Worm (Caenorhabditis elegans) whole organism, late embryonic: ENCODE measurements around the gene M162.5.

Experiments
- K02D7.2 ChIP-seq: sonication (generic microtip); optimal IDR thresholded peaks from 2 replicates; lab custom pipeline; 2017; ENCODE audit warnings: mild to moderate bottlenecking, missing genetic modification characterization, missing compliant biosample characterization
- K09A11.1 ChIP-seq: sonication (generic microtip); optimal IDR thresholded peaks from 2 replicates; lab custom pipeline; 2017; ENCODE audit warnings: antibody characterized with exemption, mild to moderate bottlenecking, missing genetic modification characterization, missing compliant biosample characterization; ENCODE audit not compliant: insufficient read depth
- T23F11.4 ChIP-seq: fragments of 200-800 bp; sonication (Bioruptor generic); optimal IDR thresholded peaks from 2 replicates; lab custom pipeline; 2018; ENCODE audit warnings: mild to moderate bottlenecking, missing genetic modification characterization, missing compliant biosample characterization
- Y22D7AL.16 ChIP-seq: sonication (generic microtip); optimal IDR thresholded peaks from 2 replicates; lab custom pipeline; 2016; ENCODE audit warnings: missing genetic modification characterization, missing compliant biosample characterization
- ahr-1 ChIP-seq: sonication (generic microtip); optimal IDR thresholded peaks from 2 replicates; lab custom pipeline; 2016; ENCODE audit warnings: missing genetic modification characterization, missing compliant biosample characterization
- ama-1 ChIP-seq: fragments of 150-350 bp; optimal IDR thresholded peaks from 2 replicates; lab custom pipeline; 2014
- ceh-14 ChIP-seq: sonication (generic microtip); optimal IDR thresholded peaks from 2 replicates; lab custom pipeline; 2016; ENCODE audit warnings: missing genotype, missing genetic modification characterization, missing compliant biosample characterization
- ceh-19 ChIP-seq: fragments of 200-800 bp; sonication (Bioruptor generic); optimal IDR thresholded peaks from 2 replicates; lab custom pipeline; 2018; ENCODE audit warnings: mild to moderate bottlenecking, missing genetic modification characterization, missing compliant biosample characterization
- ceh-30 ChIP-seq: fragments of 150-350 bp; optimal IDR thresholded peaks from 2 replicates; lab custom pipeline; 2014; ENCODE audit warnings: missing biosample characterization, missing genetic modification characterization
- ceh-6 ChIP-seq: fragments of 200-800 bp; sonication (Bioruptor generic); optimal IDR thresholded peaks from 2 replicates; lab custom pipeline; 2018; ENCODE audit warnings: mild to moderate bottlenecking, missing genetic modification characterization, missing compliant biosample characterization
- ceh-9 ChIP-seq: sonication (generic microtip); optimal IDR thresholded peaks from 2 replicates; lab custom pipeline; 2016; ENCODE audit warnings: mild to moderate bottlenecking, missing genetic modification characterization, inconsistent platforms, missing compliant biosample characterization
- dmd-4 ChIP-seq: sonication (generic microtip); optimal IDR thresholded peaks from 2 replicates; lab custom pipeline; 2016; ENCODE audit warnings: borderline replicate concordance, missing genetic modification characterization, missing compliant biosample characterization
- dve-1 ChIP-seq: sonication (generic microtip); optimal IDR thresholded peaks from 2 replicates; lab custom pipeline; 2017; ENCODE audit warnings: antibody characterized with exemption, mild to moderate bottlenecking, missing genetic modification characterization, missing compliant biosample characterization
- elt-2 ChIP-seq: sonication (generic microtip); optimal IDR thresholded peaks from 2 replicates; lab custom pipeline; 2016; ENCODE audit warnings: missing genetic modification reagents, missing genetic modification characterization, missing compliant biosample characterization
- fkh-10 ChIP-seq: fragments of 150-350 bp; optimal IDR thresholded peaks from 2 replicates; lab custom pipeline; 2014; ENCODE audit warnings: missing biosample characterization, missing genetic modification reagents, missing genetic modification characterization
- fkh-6 ChIP-seq: sonication (generic microtip); optimal IDR thresholded peaks from 2 replicates; lab custom pipeline; 2016; ENCODE audit warnings: missing genetic modification characterization, missing compliant biosample characterization
- gmeb-2 ChIP-seq: sonication (generic microtip); optimal IDR thresholded peaks from 2 replicates; lab custom pipeline; 2016; ENCODE audit warnings: missing genetic modification characterization, inconsistent platforms, missing compliant biosample characterization
- hlh-15 ChIP-seq: sonication (generic microtip); optimal IDR thresholded peaks from 2 replicates; lab custom pipeline; 2016; ENCODE audit warnings: missing genetic modification characterization, missing compliant biosample characterization
- hlh-6 ChIP-seq: sonication (generic microtip); optimal IDR thresholded peaks from 2 replicates; lab custom pipeline; 2016; ENCODE audit warnings: missing genotype, missing genetic modification characterization, missing compliant biosample characterization
- hlh-8 ChIP-seq: sonication (generic microtip); optimal IDR thresholded peaks from 2 replicates; lab custom pipeline; 2016; ENCODE audit warnings: missing genotype, missing genetic modification characterization, missing compliant biosample characterization
- lin-11 ChIP-seq: fragments of 200-800 bp; sonication (Bioruptor generic); optimal IDR thresholded peaks from 2 replicates; lab custom pipeline; 2018; ENCODE audit warnings: mild to moderate bottlenecking, missing genetic modification characterization, missing compliant biosample characterization
- madf-2 ChIP-seq: sonication (generic microtip); optimal IDR thresholded peaks from 2 replicates; lab custom pipeline; 2017; ENCODE audit warnings: missing genetic modification characterization, missing compliant biosample characterization
- nfya-1 ChIP-seq: sonication (generic microtip); optimal IDR thresholded peaks from 2 replicates; lab custom pipeline; 2017; ENCODE audit warnings: missing genetic modification characterization, mild to moderate bottlenecking, missing compliant biosample characterization, antibody characterized with exemption, moderate library complexity
- nhr-11 ChIP-seq: fragments of 150-350 bp; optimal IDR thresholded peaks from 2 replicates; lab custom pipeline; 2014; ENCODE audit warnings: missing biosample characterization, missing genetic modification characterization
- nhr-232 ChIP-seq: sonication (generic microtip); optimal IDR thresholded peaks from 2 replicates; lab custom pipeline; 2016; ENCODE audit warnings: missing genetic modification characterization, missing compliant biosample characterization
- pag-3 ChIP-seq: sonication (generic microtip); optimal IDR thresholded peaks from 2 replicates; lab custom pipeline; 2016; ENCODE audit warnings: missing compliant biosample characterization, missing genetic modification characterization, borderline replicate concordance
- pha-2 ChIP-seq: sonication (generic microtip); optimal IDR thresholded peaks from 2 replicates; lab custom pipeline; 2017; ENCODE audit warnings: mild to moderate bottlenecking, missing genetic modification characterization, missing compliant biosample characterization
- pqm-1 ChIP-seq: sonication (generic microtip); optimal IDR thresholded peaks from 2 replicates; lab custom pipeline; 2016; ENCODE audit warnings: missing genetic modification characterization, missing compliant biosample characterization
- pros-1 ChIP-seq: fragments of 150-350 bp; optimal IDR thresholded peaks from 2 replicates; lab custom pipeline; 2014; ENCODE audit warnings: missing biosample characterization, missing genetic modification reagents, missing genetic modification characterization
- ref-2 ChIP-seq: sonication (generic microtip); optimal IDR thresholded peaks from 2 replicates; lab custom pipeline; 2016; ENCODE audit warnings: missing genetic modification characterization, missing compliant biosample characterization
- syd-9 ChIP-seq: sonication (generic microtip); optimal IDR thresholded peaks from 2 replicates; lab custom pipeline; 2016; ENCODE audit warnings: mild to moderate bottlenecking, missing genetic modification characterization, moderate library complexity, missing compliant biosample characterization
- tbx-7 ChIP-seq: sonication (generic microtip); optimal IDR thresholded peaks from 2 replicates; lab custom pipeline; 2016; ENCODE audit warnings: missing genotype, missing genetic modification characterization, missing compliant biosample characterization
- ttx-3 ChIP-seq: sonication (generic microtip); optimal IDR thresholded peaks from 2 replicates; lab custom pipeline; 2016; ENCODE audit warnings: missing genetic modification reagents, missing genetic modification characterization, missing compliant biosample characterization
- unc-42 ChIP-seq: sonication (generic microtip); optimal IDR thresholded peaks from 2 replicates; lab custom pipeline; 2016; ENCODE audit warnings: missing genotype, missing genetic modification characterization, missing compliant biosample characterization
- unc-55 ChIP-seq: sonication (generic microtip); optimal IDR thresholded peaks from 2 replicates; lab custom pipeline; 2017; ENCODE audit warnings: missing biosample characterization, missing genetic modification reagents, missing genetic modification characterization
- unc-86 ChIP-seq: sonication (generic microtip); optimal IDR thresholded peaks from 2 replicates; lab custom pipeline; 2016; ENCODE audit warnings: missing genetic modification characterization, missing compliant biosample characterization
- zip-5 ChIP-seq: sonication (generic microtip); optimal IDR thresholded peaks from 2 replicates; lab custom pipeline; 2016; ENCODE audit warnings: missing genetic modification characterization, missing compliant biosample characterization
- ztf-16 ChIP-seq: sonication (generic microtip); optimal IDR thresholded peaks from 2 replicates; lab custom pipeline; 2017; ENCODE audit warnings: missing genetic modification characterization, missing compliant biosample characterization

M162.5 gene

DNA sequence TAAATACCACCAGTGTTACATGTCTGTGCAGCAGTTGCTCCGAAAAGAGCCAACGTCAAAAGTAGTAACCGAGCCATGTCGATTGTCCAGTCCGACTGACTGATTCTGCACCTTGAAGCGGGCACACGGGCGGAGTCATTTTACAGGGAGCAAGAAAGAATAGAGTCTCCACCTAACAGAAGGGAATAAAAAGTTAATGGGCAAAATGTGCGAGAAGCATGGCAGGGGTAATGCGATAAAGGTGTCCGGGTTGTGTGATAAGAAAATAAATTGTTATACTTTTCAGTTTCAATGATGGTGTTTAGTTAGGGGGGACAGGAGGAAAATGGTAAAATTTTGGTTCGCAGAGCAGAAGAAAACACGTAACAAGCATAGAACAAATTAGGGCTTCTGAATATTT lies 5.6 kb upstream of the M162.5 start, which contains the start of gene clec-50:
Gene clec-50, minus strand, starts transcription at position 109 of the 400 bp plus-strand sequence.
- no peak for TF ChIP-seq nhr-232 (tag; lab: Kevin White, UChicago)
- no peak for TF ChIP-seq tbx-7 (tag; lab: Kevin White, UChicago)
- TF ChIP-seq K02D7.2 (tag; lab: Kevin White, UChicago) = no peak
- TF ChIP-seq Y22D7AL.16 (tag; lab: Kevin White, UChicago) = no peak
- no peak for TF ChIP-seq unc-55 (GFP tag; lab: Kevin White, UChicago)
- no peak for TF ChIP-seq hlh-15 (tag; lab: Kevin White, UChicago)
- TF ChIP-seq fkh-6 (tag; lab: Kevin White, UChicago) = no peak
- no peak for TF ChIP-seq elt-2 (tag; lab: Kevin White, UChicago)
- TF ChIP-seq ztf-16 (tag; lab: Kevin White, UChicago) = no peak
- TF ChIP-seq madf-2 (tag; lab: Kevin White, UChicago) = no peak
- no peak for TF ChIP-seq fkh-10 (GFP tag; lab: Kevin White, UChicago)
- TF ChIP-seq gmeb-2 = no peak
- no peak for TF ChIP-seq dve-1 (tag; lab: Kevin White, UChicago)
- TF ChIP-seq pha-2 = no peak

ce11 chrV:19756253-19756652 lies 4.6 kb upstream of the M162.5 start, which contains the start of gene W04E12.9:
Gene W04E12.9, plus strand, starts transcription at chrV:19756553.
- no peak for TF ChIP-seq ama-1
- no peak for TF ChIP-seq Y22D7AL.16 (tag; lab: Kevin White, UChicago)
- TF ChIP-seq, all 69 proteins: peak for 0

DNA sequence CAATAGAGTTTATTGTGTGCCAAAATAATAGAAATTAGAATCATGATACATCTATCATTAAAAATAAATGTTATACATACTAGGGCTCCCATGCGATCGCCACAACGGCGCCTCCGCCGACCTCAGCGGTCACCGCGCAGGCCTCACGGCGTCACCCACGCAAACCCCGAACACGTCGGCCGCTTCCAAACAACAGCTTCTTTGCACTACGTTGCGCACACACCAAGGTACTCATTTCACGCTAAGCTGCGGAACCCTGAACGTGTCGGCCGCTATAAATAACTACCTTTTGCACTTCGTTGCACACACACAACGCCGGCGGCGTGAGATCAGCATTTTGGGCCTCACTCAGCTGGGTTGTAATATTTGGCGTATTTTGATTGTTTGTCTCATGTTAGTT lies 1.6 kb upstream of the M162.5 start:
- no peak for TF ChIP-seq T23F11.4 (GFP tag; lab: Kevin White, UChicago)
- no peak for TF ChIP-seq hlh-6 (tag; lab: Kevin White, UChicago)
- TF ChIP-seq ceh-19 = no peak
- TF ChIP-seq nhr-11 (tag; lab: Kevin White, UChicago) = no peak
- TF ChIP-seq syd-9 = no peak
- no peak for TF ChIP-seq hlh-8 (tag; lab: Kevin White, UChicago)
- TF ChIP-seq pag-3 = no peak
- no peak for TF ChIP-seq ceh-30 (tag; lab: Kevin White, UChicago)
- TF ChIP-seq zip-5 (tag; lab: Kevin White, UChicago) = no peak

- TF ChIP-seq nfya-1 (tag; lab: Kevin White, UChicago) (peak; percentile 77), ceh-14 (tag; lab: Kevin White, UChicago) (no peak)
These were observed 6.9 kb downstream of the M162.5 start for ce11 chrV:19767719-19768118.

DNA sequence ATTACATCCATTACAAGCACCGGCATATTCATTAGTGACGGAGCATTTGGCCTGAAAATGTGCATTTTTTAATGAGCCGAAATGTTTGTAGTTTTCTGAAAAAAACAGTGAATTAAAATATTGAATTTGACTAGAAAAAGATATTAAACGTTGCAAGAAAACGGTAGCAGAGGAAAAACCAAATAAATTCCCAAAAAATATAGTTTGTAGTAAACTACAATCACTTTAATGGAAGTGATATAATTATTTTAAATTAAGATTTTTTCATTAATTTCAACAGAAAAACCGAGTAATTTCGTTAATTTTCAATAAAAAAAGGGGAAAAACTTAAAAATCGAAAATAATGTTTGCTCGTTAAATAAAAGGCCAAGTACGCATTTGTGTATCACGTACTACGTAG lies 10.8 kb downstream of the M162.5 start, which contains the start of gene M162.15:
Gene M162.15, minus strand, starts transcription at position 101 of the 400 bp plus-strand sequence.
- no peak for TF ChIP-seq lin-11 (tag; lab: Kevin White, UChicago)
- TF ChIP-seq zip-5 (tag; lab: Kevin White, UChicago) = no peak
- no peak for TF ChIP-seq pqm-1 (tag; lab: Kevin White, UChicago)
- TF ChIP-seq unc-42 (tag; lab: Kevin White, UChicago) = no peak
- TF ChIP-seq ceh-19 = no peak
- no peak for TF ChIP-seq ceh-9 (tag; lab: Kevin White, UChicago)
- no peak for TF ChIP-seq hlh-8 (tag; lab: Kevin White, UChicago)
- no peak for TF ChIP-seq dmd-4
- TF ChIP-seq ttx-3 (tag; lab: Kevin White, UChicago) = no peak
- TF ChIP-seq ahr-1 = no peak
- no peak for TF ChIP-seq pha-2
- TF ChIP-seq ceh-6 = no peak
- TF ChIP-seq ceh-14 (tag; lab: Kevin White, UChicago) = no peak
- no peak for TF ChIP-seq ceh-30 (tag; lab: Kevin White, UChicago)
- TF ChIP-seq ref-2 (tag; lab: Kevin White, UChicago) = no peak
- TF ChIP-seq K09A11.1 (tag; lab: Kevin White, UChicago) = no peak
- no peak for TF ChIP-seq unc-86 (tag; lab: Kevin White, UChicago)
- TF ChIP-seq pros-1 (tag; lab: Kevin White, UChicago) = no peak
- TF ChIP-seq nhr-232 (tag; lab: Kevin White, UChicago) = no peak
